Fruit fly (Drosophila melanogaster): Measurements from ENCODE around the gene Scsalpha1.
A peak's percentile ranks its signal among the peaks of the same experiment; 100 is the strongest.

The Scsalpha1 gene

DNA sequence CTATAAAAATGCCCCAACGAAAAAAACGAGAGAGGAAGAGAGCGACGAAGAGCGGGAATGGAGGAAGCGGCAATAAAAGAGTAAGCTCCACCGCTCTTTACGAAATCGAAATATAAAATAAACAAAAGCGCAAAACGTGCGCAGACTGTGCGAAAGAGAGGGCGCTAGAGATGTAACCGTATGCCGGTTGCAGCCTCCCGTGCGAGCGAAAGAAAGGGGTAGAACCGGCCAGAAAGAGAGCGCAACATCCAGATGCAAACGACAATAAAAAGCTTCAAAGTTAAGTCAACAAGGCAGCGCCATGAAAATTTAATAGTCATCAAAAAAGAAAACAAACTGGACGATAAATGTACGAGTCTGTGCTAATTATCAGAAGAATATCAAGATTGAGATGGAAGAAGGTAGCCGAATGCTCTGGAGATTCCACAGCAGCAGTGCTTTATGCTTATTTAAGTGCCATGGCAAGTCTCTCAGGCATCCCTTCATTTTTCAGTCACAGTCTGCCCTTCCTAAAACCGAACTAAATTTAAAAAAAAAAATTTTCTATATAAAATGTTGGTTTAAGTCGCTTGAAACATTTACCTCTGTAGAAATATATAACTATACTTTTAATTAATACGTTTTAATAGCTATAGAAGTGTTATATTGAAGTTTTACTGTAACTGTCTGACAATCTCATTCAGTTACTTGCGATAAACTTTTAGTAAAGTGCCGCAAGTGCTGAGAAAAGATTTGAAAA, 48.1 kb upstream of the Scsalpha1 start (continued):
- peak; percentile 49 for TF ChIP-seq grn (GFP tag; optimal IDR thresholded peaks at IDR 0.05)
- TF ChIP-seq CG31365 (tag; optimal IDR thresholded peaks at IDR 0.05), result peak; percentile 63
- no peak for TF ChIP-seq ham (GFP tag; IDR thresholded peaks at IDR 0.05)
- TF ChIP-seq CG17612 (GFP tag; IDR thresholded peaks at IDR 0.05), result no peak
- no peak for TF ChIP-seq CG7963 (GFP tag; IDR thresholded peaks at IDR 0.05; ENCODE audit: partially characterized antibody)
- peak; percentile 39 for TF ChIP-seq CG1602 (GFP tag; optimal IDR thresholded peaks at IDR 0.05)
- TF ChIP-seq ap (GFP tag; IDR thresholded peaks at IDR 0.05), result peak; percentile 56
- TF ChIP-seq lmd (GFP tag; IDR thresholded peaks at IDR 0.05), result peak; percentile 78
- peak; percentile 46 for TF ChIP-seq danr (GFP tag; IDR thresholded peaks at IDR 0.05)
- peak; percentile 78 for TF ChIP-seq dysf (GFP tag; IDR thresholded peaks at IDR 0.05)
- TF ChIP-seq bcd (GFP tag; optimal IDR thresholded peaks at IDR 0.05), result peak; percentile 59
- no peak for TF ChIP-seq tup (GFP tag; optimal IDR thresholded peaks at IDR 0.05)
- peak; percentile 61 for TF ChIP-seq tap (tag; optimal IDR thresholded peaks at IDR 0.05)
- TF ChIP-seq Xbp1 (GFP tag; optimal IDR thresholded peaks at IDR 0.05), result peak; percentile 72
- TF ChIP-seq lilli (GFP tag; optimal IDR thresholded peaks at IDR 0.05), result peak; percentile 65
- TF ChIP-seq CG12219 (GFP tag; optimal IDR thresholded peaks at IDR 0.05), result peak; percentile 43
- TF ChIP-seq CG9215 (GFP tag; IDR thresholded peaks at IDR 0.05), result no peak; the same call in 1 of the 2 replicates
- TF ChIP-seq CG13894 (tag; optimal IDR thresholded peaks at IDR 0.05), result peak; percentile 64
- TF ChIP-seq Optix (GFP tag; IDR thresholded peaks at IDR 0.05), result no peak
- peak; percentile 58 for TF ChIP-seq CG10979 (tag; optimal IDR thresholded peaks at IDR 0.05)
- no peak for TF ChIP-seq sima (GFP tag; optimal IDR thresholded peaks at IDR 0.05)
- no peak for TF ChIP-seq Doc2 (GFP tag; IDR thresholded peaks at IDR 0.05)
- TF ChIP-seq twi (tag; optimal IDR thresholded peaks at IDR 0.05), result peak; percentile 50
- peak; percentile 9 for TF ChIP-seq CG14710 (tag; optimal IDR thresholded peaks at IDR 0.05)
- TF ChIP-seq CG10959 (GFP tag; IDR thresholded peaks at IDR 0.05), result no peak
- no peak for TF ChIP-seq mam (GFP tag; optimal IDR thresholded peaks at IDR 0.05)
- peak; percentile 52 for TF ChIP-seq BtbVII (GFP tag; optimal IDR thresholded peaks at IDR 0.05)
- 0 out of 2 replicates have a peak, but pooled peaks have one; percentile 22 for TF ChIP-seq chm (GFP tag; IDR thresholded peaks at IDR 0.05)
- TF ChIP-seq Stat92E (GFP tag; optimal IDR thresholded peaks at IDR 0.05), result no peak
- peak; percentile 38 for TF ChIP-seq Hmx (GFP tag; optimal IDR thresholded peaks at IDR 0.05)
- no peak for TF ChIP-seq hb (GFP tag; IDR thresholded peaks at IDR 0.05; ENCODE audit: partially characterized antibody)
- no peak for TF ChIP-seq luna (GFP tag; optimal IDR thresholded peaks at IDR 0.05)
- TF ChIP-seq Nf-YC (tag; optimal IDR thresholded peaks at IDR 0.05), result peak; percentile 76
- TF ChIP-seq jumu (GFP tag; optimal IDR thresholded peaks at IDR 0.05), result peak; percentile 25
- peak; percentile 8 for TF ChIP-seq CrebB (tag; optimal IDR thresholded peaks at IDR 0.05)
- TF ChIP-seq Aef1 (GFP tag; IDR thresholded peaks at IDR 0.05), result peak; percentile 54
- no peak for TF ChIP-seq pb (GFP tag; optimal IDR thresholded peaks at IDR 0.05)
- peak; percentile 86 for TF ChIP-seq CG31441 (GFP tag; IDR thresholded peaks at IDR 0.05)
- TF ChIP-seq sens (GFP tag), result peak; percentile 80
- no peak for TF ChIP-seq Opbp (GFP tag; IDR thresholded peaks at IDR 0.05; ENCODE audit: partially characterized antibody)
- TF ChIP-seq CG2129 (GFP tag; IDR thresholded peaks at IDR 0.05; ENCODE audit: partially characterized antibody), result no peak
- TF ChIP-seq CG7987 (GFP tag; optimal IDR thresholded peaks at IDR 0.05), result peak; percentile 70
- peak; percentile 87 for TF ChIP-seq CG2678 (tag; optimal IDR thresholded peaks at IDR 0.05)
- 0 out of 2 replicates have a peak, but pooled peaks have one; percentile 29 for TF ChIP-seq bbx (GFP tag; IDR thresholded peaks at IDR 0.05; ENCODE audit: partially characterized antibody)
- TF ChIP-seq Xrp1 (GFP tag; IDR thresholded peaks at IDR 0.05), result peak; percentile 75
- peak; percentile 64 for TF ChIP-seq oc (tag; optimal IDR thresholded peaks at IDR 0.05)
- peak; percentile 70 for TF ChIP-seq CG11085 (GFP tag; IDR thresholded peaks at IDR 0.05)
- peak; percentile 40 for TF ChIP-seq Vsx1 (GFP tag; optimal IDR thresholded peaks at IDR 0.05)
- TF ChIP-seq sna (GFP tag; IDR thresholded peaks at IDR 0.05; ENCODE audit: partially characterized antibody), result no peak

Data from whole organism, embryonic.